Worm (Caenorhabditis elegans) whole organism, L1 larva: Measurements from ENCODE around the gene srt-56.

Experiments
- C16A3.4 ChIP-seq: fragments of 150-350 bp; optimal IDR thresholded peaks from 2 replicates; lab custom pipeline; 2014; ENCODE audit warnings: missing biosample characterization, missing genetic modification characterization
- F16B12.6 ChIP-seq: fragments of 150-350 bp; optimal IDR thresholded peaks from 2 replicates; lab custom pipeline; 2014; ENCODE audit warnings: missing biosample characterization, missing genetic modification characterization
- Y116A8C.19 ChIP-seq: sonication (generic microtip); optimal IDR thresholded peaks from 2 replicates; lab custom pipeline; 2016; ENCODE audit warnings: missing compliant biosample characterization, missing genetic modification characterization, borderline replicate concordance
- aly-2 ChIP-seq: fragments of 150-350 bp; optimal IDR thresholded peaks from 2 replicates; lab custom pipeline; 2014; ENCODE audit warnings: missing biosample characterization, missing genetic modification characterization
- blmp-1 ChIP-seq: fragments of 150-350 bp; optimal IDR thresholded peaks from 2 replicates; lab custom pipeline; 2014; ENCODE audit warnings: missing biosample characterization, missing genetic modification characterization
- ceh-8 ChIP-seq: fragments of 200-800 bp; sonication (Bioruptor generic); optimal IDR thresholded peaks from 2 replicates; lab custom pipeline; 2018; ENCODE audit warnings: mild to moderate bottlenecking, missing genetic modification characterization, moderate library complexity, missing compliant biosample characterization
- ceh-82 ChIP-seq, 3 experiments: fragments of 150-350 bp in 1 of 3; sonication (generic microtip) in 2 of 3; optimal IDR thresholded peaks; 2 replicates each; lab custom pipeline; 2014 to 2017; ENCODE audit warnings: missing biosample characterization in 3 of 3, missing genetic modification characterization in 3 of 3
- ceh-90 ChIP-seq: sonication (generic microtip); optimal IDR thresholded peaks from 2 replicates; lab custom pipeline; 2016; ENCODE audit warnings: missing genetic modification characterization, missing compliant biosample characterization
- dpl-1 ChIP-seq, 3 experiments: fragments of 150-350 bp in 2 of 3; sonication (generic microtip) in 1 of 3; optimal IDR thresholded peaks; 2 replicates each; lab custom pipeline; 2014 to 2017; ENCODE audit warnings: missing biosample characterization in 3 of 3, missing genetic modification characterization in 3 of 3, missing genetic modification reagents in 3 of 3
- efl-1 ChIP-seq, 4 experiments: fragments of 150-350 bp; optimal IDR thresholded peaks in 3 of 4; peaks in 1 of 4; 1 replicate in 1 of 4; 2 replicates in 3 of 4; lab custom pipeline; 2014; ENCODE audit warnings: missing biosample characterization in 2 of 4, missing genetic modification characterization in 2 of 4, missing genetic modification reagents in 2 of 4
- efl-3 ChIP-seq: fragments of 200-800 bp; sonication (Bioruptor generic); optimal IDR thresholded peaks from 2 replicates; lab custom pipeline; 2018; ENCODE audit warnings: mild to moderate bottlenecking, missing genetic modification characterization, missing compliant biosample characterization
- egl-13 ChIP-seq: sonication (generic microtip); optimal IDR thresholded peaks from 2 replicates; lab custom pipeline; 2016; ENCODE audit warnings: missing genotype, missing genetic modification reagents, missing genetic modification characterization, missing compliant biosample characterization
- elt-2 ChIP-seq: sonication (generic microtip); optimal IDR thresholded peaks from 2 replicates; lab custom pipeline; 2016; ENCODE audit warnings: missing genetic modification characterization, mild to moderate bottlenecking, inconsistent platforms, missing compliant biosample characterization, missing genetic modification reagents
- fkh-10 ChIP-seq: sonication (generic microtip); optimal IDR thresholded peaks from 2 replicates; lab custom pipeline; 2017; ENCODE audit warnings: missing biosample characterization, missing genetic modification reagents, missing genetic modification characterization
- fkh-4 ChIP-seq: sonication (generic microtip); optimal IDR thresholded peaks from 2 replicates; lab custom pipeline; 2016; ENCODE audit warnings: missing compliant biosample characterization, missing genetic modification characterization, borderline replicate concordance
- fkh-8 ChIP-seq: sonication (generic microtip); optimal IDR thresholded peaks from 2 replicates; lab custom pipeline; 2016; ENCODE audit warnings: mild to moderate bottlenecking, missing genetic modification characterization, missing compliant biosample characterization
- fos-1 ChIP-seq: fragments of 150-350 bp; optimal IDR thresholded peaks from 2 replicates; lab custom pipeline; 2014; ENCODE audit warnings: missing biosample characterization, missing genetic modification characterization
- grh-1 ChIP-seq: fragments of 200-800 bp; sonication (Bioruptor generic); IDR thresholded peaks from 2 replicates; pipeline ENCODE4 v1.3.6; 2022; ENCODE audit warnings: missing genetic modification reagents, missing genetic modification characterization, missing compliant biosample characterization
- hlh-17 ChIP-seq: fragments of 200-800 bp; sonication (Bioruptor generic); optimal IDR thresholded peaks from 2 replicates; lab custom pipeline; 2018; ENCODE audit warnings: missing genetic modification characterization, mild to moderate bottlenecking, missing compliant biosample characterization, moderate library complexity, borderline replicate concordance
- hlh-4 ChIP-seq: sonication (generic microtip); optimal IDR thresholded peaks from 2 replicates; lab custom pipeline; 2016; ENCODE audit warnings: mild to moderate bottlenecking, missing genetic modification characterization, missing compliant biosample characterization
- isw-1 ChIP-seq: fragments of 200-800 bp; sonication (Bioruptor generic); IDR thresholded peaks from 2 replicates; pipeline ENCODE4 v1.3.6; 2022; ENCODE audit warnings: missing genetic modification characterization, missing compliant biosample characterization
- lin-15B ChIP-seq: fragments of 150-350 bp; sonication (generic microtip); optimal IDR thresholded peaks from 3 replicates; lab custom pipeline; 2014; ENCODE audit warnings: missing biosample characterization, missing genetic modification characterization
- lin-35 ChIP-seq, 2 experiments: fragments of 150-350 bp; optimal IDR thresholded peaks; 2 replicates each; lab custom pipeline; 2014; ENCODE audit warnings: missing biosample characterization in 2 of 2, missing genetic modification characterization in 2 of 2, missing genetic modification reagents in 2 of 2
- lin-39 ChIP-seq: fragments of 150-350 bp; optimal IDR thresholded peaks from 2 replicates; lab custom pipeline; 2014; ENCODE audit warnings: missing biosample characterization, missing genetic modification reagents, missing genetic modification characterization
- mep-1 ChIP-seq: fragments of 150-350 bp; optimal IDR thresholded peaks from 2 replicates; lab custom pipeline; 2014; ENCODE audit warnings: missing biosample characterization, missing genetic modification characterization
- nhr-20 ChIP-seq: sonication (generic microtip); optimal IDR thresholded peaks from 2 replicates; lab custom pipeline; 2016; ENCODE audit warnings: mild to moderate bottlenecking, missing genetic modification characterization, missing compliant biosample characterization
- nhr-237 ChIP-seq: fragments of 150-350 bp; optimal IDR thresholded peaks from 2 replicates; lab custom pipeline; 2014; ENCODE audit warnings: missing biosample characterization, missing genetic modification characterization
- nhr-28 ChIP-seq: fragments of 150-350 bp; optimal IDR thresholded peaks from 2 replicates; lab custom pipeline; 2014; ENCODE audit warnings: missing biosample characterization, missing genetic modification characterization
- nhr-47 ChIP-seq: sonication (generic microtip); optimal IDR thresholded peaks from 2 replicates; lab custom pipeline; 2016; ENCODE audit warnings: mild to moderate bottlenecking, missing genetic modification characterization, moderate library complexity, missing compliant biosample characterization
- nhr-71 ChIP-seq: sonication (generic microtip); optimal IDR thresholded peaks from 2 replicates; lab custom pipeline; 2016; ENCODE audit warnings: mild to moderate bottlenecking, missing genetic modification characterization, moderate library complexity, missing compliant biosample characterization
- nhr-85 ChIP-seq: sonication (generic microtip); peaks from one replicate; lab custom pipeline; 2016; ENCODE audit warnings: missing genetic modification characterization, inconsistent platforms, missing compliant biosample characterization
- rnt-1 ChIP-seq: sonication (generic microtip); optimal IDR thresholded peaks from 2 replicates; lab custom pipeline; 2016; ENCODE audit warnings: mild to moderate bottlenecking, missing genetic modification characterization, moderate library complexity, missing compliant biosample characterization
- sup-37 ChIP-seq: fragments of 200-800 bp; sonication (Bioruptor generic); optimal IDR thresholded peaks from 2 replicates; lab custom pipeline; 2018; ENCODE audit warnings: mild to moderate bottlenecking, missing genetic modification characterization, missing compliant biosample characterization
- swsn-7 ChIP-seq: sonication (generic microtip); optimal IDR thresholded peaks from 2 replicates; lab custom pipeline; 2016; ENCODE audit warnings: missing genetic modification characterization, missing compliant biosample characterization
- tbx-2 ChIP-seq: sonication (generic microtip); optimal IDR thresholded peaks from 2 replicates; lab custom pipeline; 2016; ENCODE audit warnings: missing genetic modification characterization, missing compliant biosample characterization
- unc-130 ChIP-seq: fragments of 150-350 bp; optimal IDR thresholded peaks from 2 replicates; lab custom pipeline; 2017; ENCODE audit warnings: missing biosample characterization, missing genetic modification characterization, inconsistent platforms
- unc-30 ChIP-seq: sonication (generic microtip); optimal IDR thresholded peaks from 2 replicates; lab custom pipeline; 2017; ENCODE audit warnings: missing biosample characterization, missing genetic modification characterization
- unc-86 ChIP-seq: sonication (generic microtip); optimal IDR thresholded peaks from 2 replicates; lab custom pipeline; 2016; ENCODE audit warnings: missing genetic modification characterization, missing compliant biosample characterization
- ztf-11 ChIP-seq, 2 experiments: sonication (generic microtip); optimal IDR thresholded peaks; 2 replicates each; lab custom pipeline; 2016 to 2017; ENCODE audit warnings: missing genetic modification characterization in 2 of 2, missing biosample characterization in 1 of 2, missing compliant biosample characterization in 1 of 2

Gene srt-56

DNA sequence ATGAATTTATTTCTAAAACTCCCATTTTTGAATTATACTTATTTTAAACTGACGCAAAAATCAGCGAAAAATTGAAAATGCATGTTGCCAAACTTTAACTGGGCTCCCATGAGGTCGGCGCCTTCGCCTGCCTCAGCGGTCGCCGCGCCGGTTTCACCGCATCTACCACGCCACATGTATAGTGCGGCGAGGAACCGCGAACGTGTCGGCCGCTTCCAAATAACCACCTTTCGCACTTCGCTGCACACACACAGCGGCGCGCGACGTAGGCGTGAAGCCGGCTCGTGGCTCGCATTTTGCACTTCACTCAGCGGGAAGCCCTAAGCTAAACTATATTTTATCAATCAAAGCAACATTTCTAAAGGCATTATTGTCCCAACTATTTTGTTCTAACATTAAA lies 21.1 kb downstream of the srt-56 start (continued):
- no peak for TF ChIP-seq nhr-47 (tag; lab: Kevin White, UChicago)
- TF ChIP-seq, all 84 proteins: peak for 0

DNA sequence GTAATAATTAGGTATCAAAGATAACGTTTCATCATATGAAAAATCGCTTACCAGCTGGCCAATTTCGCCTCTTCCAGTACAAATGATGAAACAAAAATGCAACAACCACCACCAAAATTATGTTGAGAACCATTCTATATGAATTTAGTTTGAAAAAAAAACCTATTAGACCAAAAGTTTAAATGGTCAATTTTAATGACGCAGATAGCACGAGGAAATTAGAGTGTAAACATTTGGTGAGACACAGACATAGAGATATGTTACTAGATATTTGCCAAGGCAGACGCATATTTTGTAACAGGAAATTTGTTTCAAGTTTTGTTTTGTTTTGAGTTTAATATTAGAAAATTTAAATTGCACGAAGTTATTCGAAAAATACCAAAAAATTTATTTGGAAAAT lies 27.3 kb downstream of the srt-56 start, which contains the start of gene cyp-33C9:
TSS of gene cyp-33C9 (minus strand) at position 211 of the 400 bp plus-strand sequence.
- TF ChIP-seq ceh-82 (tag; optimal IDR thresholded peaks at IDR 0.05; lab: Kevin White, UChicago) (peak in 1 of 3 experiments; percentile 7), lin-35 (GFP tag; optimal IDR thresholded peaks at IDR 0.05; lab: Kevin White, UChicago) (peak in 1 of 2 experiments; percentile 17), nhr-85 (tag; lab: Kevin White, UChicago) (peak; percentile 54), nhr-71 (peak; percentile 32), ceh-8 (GFP tag; lab: Kevin White, UChicago) (no peak), efl-1 (optimal IDR thresholded peaks at IDR 0.05; lab: Kevin White, UChicago) (peak; percentile 39 to 51), efl-1 (GFP tag; optimal IDR thresholded peaks at IDR 0.05 in 1 of 2; lab: Kevin White, UChicago) (peak in 1 of 2 experiments; percentile 3), nhr-20 (tag; lab: Kevin White, UChicago) (peak; percentile 23), unc-30 (no peak), fos-1 (tag; lab: Kevin White, UChicago) (no peak), mep-1 (peak; percentile 8), dpl-1 (GFP tag; optimal IDR thresholded peaks at IDR 0.05; lab: Kevin White, UChicago) (peak in 2 of 3 experiments; percentile 6 to 14)

DNA sequence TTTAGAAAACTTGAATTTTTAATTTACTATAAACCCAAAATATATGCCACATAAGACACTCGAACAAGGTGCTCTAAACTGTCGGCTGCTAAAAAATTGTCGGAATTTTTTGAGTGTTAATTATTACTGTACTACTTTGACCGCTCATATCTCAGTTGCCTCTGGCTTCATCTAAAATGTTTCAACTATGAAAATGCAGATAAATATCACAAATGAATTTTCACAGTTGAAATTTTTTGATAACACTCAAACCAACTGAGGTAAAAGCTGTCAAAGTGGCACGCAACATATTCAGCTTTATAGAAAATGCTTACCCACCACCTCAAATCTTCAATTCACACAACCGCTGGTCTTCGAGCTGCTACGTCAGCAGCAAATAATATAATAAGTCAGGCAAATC lies 32.9 kb downstream of the srt-56 start, which contains the start of gene acs-21:
TSS of gene acs-21 (plus strand) at position 301 of the 400 bp plus-strand sequence.
- TF ChIP-seq lin-35 (GFP tag; optimal IDR thresholded peaks at IDR 0.05; lab: Kevin White, UChicago) (no peak), isw-1 (GFP tag; lab: Robert Waterston, UW) (no peak), nhr-71 (no peak)
- TF ChIP-seq, all 84 proteins: peak for 0

DNA sequence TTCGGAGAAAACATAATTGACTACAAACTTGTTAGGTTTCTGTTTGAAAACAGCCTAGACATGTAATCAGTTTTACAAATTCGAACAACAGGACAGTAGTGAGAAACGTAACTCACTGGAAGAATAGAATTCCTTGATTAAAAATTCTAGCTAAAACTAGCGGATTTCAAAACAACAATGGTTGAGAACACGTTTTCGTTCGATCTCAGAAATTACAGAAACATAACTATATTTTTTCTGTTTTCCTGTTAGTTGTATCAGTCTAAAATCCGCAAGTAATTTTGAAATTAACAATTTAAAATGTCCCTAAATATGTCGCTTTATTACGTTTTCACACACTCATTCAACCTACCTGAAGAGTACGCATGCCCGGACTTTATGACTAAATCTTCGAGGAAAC lies 35.4 kb downstream of the srt-56 start, which contains the start of gene srt-8:
TSS of gene srt-8 (plus strand) at position 301 of the 400 bp plus-strand sequence.
- no peak for TF ChIP-seq fkh-8 (tag; lab: Kevin White, UChicago)
- no peak for TF ChIP-seq lin-39 (tag; lab: Kevin White, UChicago)
- no peak for TF ChIP-seq ceh-8 (GFP tag; lab: Kevin White, UChicago)
- no peak for TF ChIP-seq swsn-7 (tag; lab: Kevin White, UChicago)
- TF ChIP-seq blmp-1 (tag; lab: Kevin White, UChicago), result no peak
- TF ChIP-seq C16A3.4 (tag; lab: Kevin White, UChicago), result no peak
- no peak for TF ChIP-seq sup-37 (GFP tag; lab: Kevin White, UChicago)
- no peak for TF ChIP-seq Y116A8C.19
- TF ChIP-seq unc-86, result no peak
- TF ChIP-seq tbx-2 (tag; lab: Kevin White, UChicago), result no peak
- TF ChIP-seq fkh-4 (tag; lab: Kevin White, UChicago), result no peak
- TF ChIP-seq ceh-90 (tag; lab: Kevin White, UChicago), result no peak
- TF ChIP-seq efl-3, result no peak
- no peak for TF ChIP-seq nhr-237

DNA sequence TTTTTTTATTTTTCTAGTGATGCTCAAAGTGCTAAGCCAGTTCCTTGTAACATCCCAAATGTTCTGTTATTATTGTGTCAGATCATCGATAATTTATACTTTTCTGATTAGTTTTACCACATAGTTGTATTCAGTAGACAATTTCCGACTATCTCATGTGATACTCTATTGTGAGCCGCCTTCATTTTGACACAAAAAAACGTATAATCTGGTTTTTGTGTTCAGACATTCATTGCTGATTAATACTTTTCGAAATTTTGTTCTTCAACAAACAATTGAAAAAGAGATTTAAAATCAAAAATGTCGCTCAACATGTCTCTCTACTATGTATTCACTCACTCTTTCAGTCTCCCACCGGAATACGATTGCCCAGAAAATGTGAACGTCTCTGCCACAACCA lies 40.2 kb downstream of the srt-56 start, which contains the start of gene srt-7:
TSS of gene srt-7 (plus strand) at position 301 of the 400 bp plus-strand sequence.
- TF ChIP-seq efl-1 (optimal IDR thresholded peaks at IDR 0.05; lab: Kevin White, UChicago) (no peak), efl-1 (GFP tag; optimal IDR thresholded peaks at IDR 0.05 in 1 of 2; lab: Kevin White, UChicago) (no peak), rnt-1 (no peak), egl-13 (tag; lab: Kevin White, UChicago) (no peak), hlh-17 (no peak), nhr-28 (tag; lab: Kevin White, UChicago) (no peak), fkh-10 (GFP tag; lab: Kevin White, UChicago) (no peak), F16B12.6 (tag; lab: Kevin White, UChicago) (no peak), grh-1 (GFP tag; lab: Robert Waterston, UW) (no peak), unc-30 (no peak), aly-2 (tag; lab: Kevin White, UChicago) (no peak), unc-130 (tag; lab: Kevin White, UChicago) (no peak), hlh-4 (tag; lab: Kevin White, UChicago) (no peak), fos-1 (tag; lab: Kevin White, UChicago) (no peak), C16A3.4 (tag; lab: Kevin White, UChicago) (no peak), lin-15B (no peak), ztf-11 (tag; optimal IDR thresholded peaks at IDR 0.05; lab: Kevin White, UChicago) (no peak), elt-2 (tag; lab: Kevin White, UChicago) (no peak), lin-39 (tag; lab: Kevin White, UChicago) (no peak)
